Fruit fly (Drosophila melanogaster): ENCODE results near the gene LSm-4.

LSm-4 gene

dm6 chr2L:10430802-10431476 lies 25.9 kb upstream of the LSm-4 start, which contains the start of the genes Bug22 and TfIIB (continued):
- peak; percentile 53 for TF ChIP-seq pzg (GFP tag; optimal IDR thresholded peaks at IDR 0.05)
- TF ChIP-seq CG7839 (tag; optimal IDR thresholded peaks at IDR 0.05): no peak
- no peak for TF ChIP-seq ato (GFP tag; IDR thresholded peaks at IDR 0.05; ENCODE audit: partially characterized antibody)
- TF ChIP-seq CG2120 (GFP tag; optimal IDR thresholded peaks at IDR 0.05): peak; percentile 86
- no peak for TF ChIP-seq Scr (GFP tag; IDR thresholded peaks at IDR 0.05; ENCODE audit: partially characterized antibody)
- peak; percentile 60 for TF ChIP-seq CG12104 (GFP tag; optimal IDR thresholded peaks at IDR 0.05)
- no peak for TF ChIP-seq dimm (GFP tag; IDR thresholded peaks at IDR 0.05)
- TF ChIP-seq CG18599 (GFP tag; optimal IDR thresholded peaks at IDR 0.05): no peak
- peak; percentile 74 for TF ChIP-seq tgo (GFP tag; IDR thresholded peaks at IDR 0.05)
- peak; percentile 50 for TF ChIP-seq Abd-B (GFP tag; optimal IDR thresholded peaks at IDR 0.05)
- TF ChIP-seq CG10274 (GFP tag; optimal IDR thresholded peaks at IDR 0.05): no peak
- TF ChIP-seq CG2199 (GFP tag; IDR thresholded peaks at IDR 0.05): no peak
- TF ChIP-seq Dek (tag; optimal IDR thresholded peaks at IDR 0.05): peak; percentile 76
- TF ChIP-seq CG32767 (GFP tag; IDR thresholded peaks at IDR 0.05): no peak
- no peak for TF ChIP-seq disco-r (GFP tag; optimal IDR thresholded peaks at IDR 0.05)
- no peak for TF ChIP-seq CG4707 (GFP tag; optimal IDR thresholded peaks at IDR 0.05)
- TF ChIP-seq Side (GFP tag; optimal IDR thresholded peaks at IDR 0.05): peak; percentile 37
- TF ChIP-seq Ada2b (GFP tag; IDR thresholded peaks at IDR 0.05): peak; percentile 60
- TF ChIP-seq CG9932 (GFP tag; IDR thresholded peaks at IDR 0.05): peak; percentile 80
- TF ChIP-seq so (GFP tag; IDR thresholded peaks at IDR 0.05): no peak
- TF ChIP-seq CG17328 (GFP tag; IDR thresholded peaks at IDR 0.05): peak; percentile 71; the same call in 1 of the 2 replicates
- no peak for TF ChIP-seq CG8281 (tag; optimal IDR thresholded peaks at IDR 0.05)
- TF ChIP-seq Mrtf (GFP tag; IDR thresholded peaks at IDR 0.05): no peak; the same call in 2 of the 3 replicates
- peak; percentile 46 for TF ChIP-seq zen (tag; optimal IDR thresholded peaks at IDR 0.05)
- TF ChIP-seq btn (GFP tag; optimal IDR thresholded peaks at IDR 0.05): no peak
- peak; percentile 66 for TF ChIP-seq CG7786 (GFP tag; optimal IDR thresholded peaks at IDR 0.05)
- no peak for TF ChIP-seq CG17612 (GFP tag; IDR thresholded peaks at IDR 0.05)
- TF ChIP-seq Hmr (GFP tag; optimal IDR thresholded peaks at IDR 0.05): no peak
- peak; percentile 26 for TF ChIP-seq CG33557 (GFP tag; optimal IDR thresholded peaks at IDR 0.05)
- TF ChIP-seq Ravus (GFP tag; IDR thresholded peaks at IDR 0.05): peak; percentile 19; the same call in 1 of the 2 replicates
- TF ChIP-seq Oaz (GFP tag; IDR thresholded peaks at IDR 0.05): peak; percentile 23; the same call in 1 of the 2 replicates
- TF ChIP-seq eyg (GFP tag; optimal IDR thresholded peaks at IDR 0.05): no peak
- TF ChIP-seq Xrp1 (GFP tag; IDR thresholded peaks at IDR 0.05): peak; percentile 71; the same call in 1 of the 2 replicates
- no peak for TF ChIP-seq bcd (GFP tag; optimal IDR thresholded peaks at IDR 0.05)
- TF ChIP-seq CG18619 (GFP tag; optimal IDR thresholded peaks at IDR 0.05): peak; percentile 35
- TF ChIP-seq ranshi (GFP tag; IDR thresholded peaks at IDR 0.05): 0 out of 2 replicates have a peak, but pooled peaks have one; percentile 64
- TF ChIP-seq CG15011 (GFP tag; optimal IDR thresholded peaks at IDR 0.05): no peak
- TF ChIP-seq bsh (GFP tag; optimal IDR thresholded peaks at IDR 0.05): peak in 1 of 2 experiments; percentile 56
- no peak for TF ChIP-seq CG30431 (GFP tag; optimal IDR thresholded peaks at IDR 0.05)
- peak; percentile 74 for TF ChIP-seq ind (GFP tag; optimal IDR thresholded peaks at IDR 0.05)
- TF ChIP-seq CG17359 (tag; optimal IDR thresholded peaks at IDR 0.05): peak; percentile 68
- TF ChIP-seq trem (tag; optimal IDR thresholded peaks at IDR 0.05): peak; percentile 56
- peak; percentile 49 for TF ChIP-seq ewg (GFP tag; optimal IDR thresholded peaks at IDR 0.05)
- TF ChIP-seq Six4 (GFP tag; optimal IDR thresholded peaks at IDR 0.05): peak; percentile 55
- TF ChIP-seq CG1647 (GFP tag; optimal IDR thresholded peaks at IDR 0.05): peak; percentile 47
- TF ChIP-seq CG3407 (GFP tag; optimal IDR thresholded peaks at IDR 0.05): peak; percentile 18
- no peak for TF ChIP-seq luna (GFP tag; optimal IDR thresholded peaks at IDR 0.05)
- no peak for TF ChIP-seq cwo (GFP tag; optimal IDR thresholded peaks at IDR 0.05)
- no peak for TF ChIP-seq Nf-YA (GFP tag; IDR thresholded peaks at IDR 0.05)
- peak; percentile 62 for TF ChIP-seq slou (GFP tag; optimal IDR thresholded peaks at IDR 0.05)

Data from whole organism, embryonic.